Fruit fly (Drosophila melanogaster): ENCODE measurements around the gene mtSSB.

Gene mtSSB

dm6 chr3R:16242461-16242934, 37.4 kb upstream of the mtSSB start (continued):
- TF ChIP-seq CG32006 (GFP tag; optimal IDR thresholded peaks at IDR 0.05) (no peak), fd59A (GFP tag; optimal IDR thresholded peaks at IDR 0.05) (no peak), Ets21C (GFP tag; optimal IDR thresholded peaks at IDR 0.05) (no peak), CG16779 (tag; optimal IDR thresholded peaks at IDR 0.05) (peak; percentile 80), CG31627 (GFP tag; optimal IDR thresholded peaks at IDR 0.05) (no peak), Hr39 (GFP tag; optimal IDR thresholded peaks at IDR 0.05) (no peak), CG6808 (GFP tag; optimal IDR thresholded peaks at IDR 0.05) (peak; percentile 41), Sox102F (GFP tag; optimal IDR thresholded peaks at IDR 0.05) (peak; percentile 57), CG6276 (GFP tag; optimal IDR thresholded peaks at IDR 0.05) (no peak), lz (GFP tag; optimal IDR thresholded peaks at IDR 0.05) (no peak), esn (GFP tag; optimal IDR thresholded peaks at IDR 0.05) (peak; percentile 24), CG6854 (GFP tag; optimal IDR thresholded peaks at IDR 0.05) (peak; percentile 91), Smox (GFP tag; optimal IDR thresholded peaks at IDR 0.05) (no peak), CG11762 (GFP tag; optimal IDR thresholded peaks at IDR 0.05; ENCODE audit: insufficient read depth) (no peak), CG8632 (GFP tag; optimal IDR thresholded peaks at IDR 0.05) (peak; percentile 29), spab (GFP tag; optimal IDR thresholded peaks at IDR 0.05) (peak; percentile 6), CG6792 (GFP tag; optimal IDR thresholded peaks at IDR 0.05) (no peak), CG8119 (GFP tag; IDR thresholded peaks at IDR 0.05) (no peak), CG15336 (GFP tag; IDR thresholded peaks at IDR 0.05) (no peak), CG34406 (GFP tag; optimal IDR thresholded peaks at IDR 0.05) (no peak), pdm3 (GFP tag; optimal IDR thresholded peaks at IDR 0.05) (no peak), Hr4 (GFP tag; optimal IDR thresholded peaks at IDR 0.05) (no peak)

dm6 chr3R:16241822-16242221, 36.8 kb upstream of the mtSSB start:
- no peak for TF ChIP-seq Eip75B (GFP tag; optimal IDR thresholded peaks at IDR 0.05)
- no peak for TF ChIP-seq CG8119 (GFP tag; IDR thresholded peaks at IDR 0.05)
- TF ChIP-seq salr (GFP tag; optimal IDR thresholded peaks at IDR 0.05): peak in 1 of 2 experiments; percentile 88
- TF ChIP-seq cyc (GFP tag; optimal IDR thresholded peaks at IDR 0.05): no peak
- TF ChIP-seq lz (GFP tag; optimal IDR thresholded peaks at IDR 0.05): no peak
- no peak for TF ChIP-seq Sox102F (GFP tag; optimal IDR thresholded peaks at IDR 0.05)
- no peak for TF ChIP-seq pdm3 (GFP tag; optimal IDR thresholded peaks at IDR 0.05)
- TF ChIP-seq dsx (GFP tag; optimal IDR thresholded peaks at IDR 0.05; ENCODE audit: poor library complexity, severe bottlenecking): no peak
- TF ChIP-seq CG6808 (GFP tag; optimal IDR thresholded peaks at IDR 0.05): peak; percentile 24
- TF ChIP-seq ss (GFP tag; optimal IDR thresholded peaks at IDR 0.05): no peak
- no peak for TF ChIP-seq CG6792 (GFP tag; optimal IDR thresholded peaks at IDR 0.05)
- no peak for TF ChIP-seq CG15336 (GFP tag; IDR thresholded peaks at IDR 0.05)
- peak; percentile 42 for TF ChIP-seq CG6276 (GFP tag; optimal IDR thresholded peaks at IDR 0.05)
- no peak for TF ChIP-seq CG6163 (GFP tag; IDR thresholded peaks at IDR 0.05)
- no peak for TF ChIP-seq CG6854 (GFP tag; optimal IDR thresholded peaks at IDR 0.05)
- peak; percentile 87 for TF ChIP-seq Eip78C (GFP tag)
- TF ChIP-seq svp (GFP tag): no peak
- TF ChIP-seq Smox (GFP tag; optimal IDR thresholded peaks at IDR 0.05): peak; percentile 51
- TF ChIP-seq achi (GFP tag; optimal IDR thresholded peaks at IDR 0.05): no peak
- no peak for TF ChIP-seq acj6 (GFP tag; optimal IDR thresholded peaks at IDR 0.05)
- TF ChIP-seq CG32006 (GFP tag; optimal IDR thresholded peaks at IDR 0.05): peak; percentile 69
- TF ChIP-seq dac (GFP tag; optimal IDR thresholded peaks at IDR 0.05): no peak
- TF ChIP-seq Hr39 (GFP tag; optimal IDR thresholded peaks at IDR 0.05): no peak
- TF ChIP-seq CG3032 (tag; optimal IDR thresholded peaks at IDR 0.05): no peak
- no peak for TF ChIP-seq spab (GFP tag; optimal IDR thresholded peaks at IDR 0.05)
- TF ChIP-seq Hr4 (GFP tag; optimal IDR thresholded peaks at IDR 0.05): peak; percentile 7
- TF ChIP-seq CG31627 (GFP tag; optimal IDR thresholded peaks at IDR 0.05): peak; percentile 6
- no peak for TF ChIP-seq OdsH (GFP tag; optimal IDR thresholded peaks at IDR 0.05)
- no peak for TF ChIP-seq Lpt (GFP tag; optimal IDR thresholded peaks at IDR 0.05)
- TF ChIP-seq CG3919 (GFP tag; optimal IDR thresholded peaks at IDR 0.05): no peak
- TF ChIP-seq CG10669 (GFP tag; optimal IDR thresholded peaks at IDR 0.05): no peak
- TF ChIP-seq Eip93F (GFP tag; optimal IDR thresholded peaks at IDR 0.05): no peak
- TF ChIP-seq fd59A (GFP tag; optimal IDR thresholded peaks at IDR 0.05): peak; percentile 25
- TF ChIP-seq CG34406 (GFP tag; optimal IDR thresholded peaks at IDR 0.05): no peak
- TF ChIP-seq fkh (GFP tag; optimal IDR thresholded peaks at IDR 0.05): no peak
- no peak for TF ChIP-seq Ets21C (GFP tag; optimal IDR thresholded peaks at IDR 0.05)
- TF ChIP-seq CG7368 (GFP tag; optimal IDR thresholded peaks at IDR 0.05): no peak
- TF ChIP-seq CG11762 (GFP tag; optimal IDR thresholded peaks at IDR 0.05; ENCODE audit: insufficient read depth): no peak
- no peak for TF ChIP-seq CG16779 (tag; optimal IDR thresholded peaks at IDR 0.05)
- peak; percentile 61 for TF ChIP-seq CG4318 (GFP tag; optimal IDR thresholded peaks at IDR 0.05)
- TF ChIP-seq vri (GFP tag; optimal IDR thresholded peaks at IDR 0.05): no peak
- TF ChIP-seq CG1621 (tag; optimal IDR thresholded peaks at IDR 0.05): no peak
- TF ChIP-seq Met (GFP tag; optimal IDR thresholded peaks at IDR 0.05): peak; percentile 2
- TF ChIP-seq CG11902 (GFP tag; optimal IDR thresholded peaks at IDR 0.05): no peak
